Worm (Caenorhabditis elegans): ENCODE data around the gene T01G5.7.

T01G5.7 gene

ce11 chrV:15127955-15128354 is 16.2 kb downstream of the T01G5.7 start, which contains the start of gene srr-7:
srr-7 (plus strand) TSS chrV:15128255.
- TF ChIP-seq flt-1 (GFP tag; IDR thresholded peaks at IDR 0.05) (no peak), T22C8.4 (GFP tag; IDR thresholded peaks at IDR 0.05) (no peak), ztf-23 (GFP tag; IDR thresholded peaks at IDR 0.05) (no peak), cog-1 (tag; optimal IDR thresholded peaks at IDR 0.05) (no peak), ref-1 (GFP tag; conservative IDR thresholded peaks at IDR 0.05) (no peak), tab-1 (GFP tag; IDR thresholded peaks at IDR 0.05) (no peak), klf-2 (GFP tag; conservative IDR thresholded peaks at IDR 0.05) (no peak), ztf-29 (GFP tag; IDR thresholded peaks at IDR 0.05) (no peak), med-1 (GFP tag; optimal IDR thresholded peaks at IDR 0.05; ENCODE audit: insufficient read depth) (no peak)

DNA sequence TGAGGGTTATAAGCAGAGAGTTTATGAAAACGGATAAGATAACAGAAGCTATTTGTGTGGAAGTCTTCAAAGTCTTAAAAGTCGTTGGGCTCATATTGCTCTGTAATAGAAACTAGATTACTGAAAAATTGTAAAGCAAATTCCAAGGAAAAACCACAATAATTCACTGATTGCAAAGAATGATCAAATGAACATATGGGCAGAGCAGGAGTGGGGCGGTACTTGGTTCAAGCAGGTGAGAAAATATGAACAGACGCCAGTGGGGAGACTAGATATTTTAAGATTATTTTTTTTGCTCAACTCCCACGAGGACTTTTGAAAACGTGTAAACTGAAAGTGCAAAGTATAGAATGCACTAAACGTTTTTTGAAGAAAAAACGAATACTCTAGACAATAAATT is 20.7 kb downstream of the T01G5.7 start, which contains the start of gene str-171:
TSS of gene str-171 (minus strand) at position 101 of the 400 bp plus-strand sequence.
- no peak for TF ChIP-seq flt-1 (GFP tag; IDR thresholded peaks at IDR 0.05)
- no peak for TF ChIP-seq ztf-23 (GFP tag; IDR thresholded peaks at IDR 0.05)
- no peak for TF ChIP-seq klf-2 (GFP tag; conservative IDR thresholded peaks at IDR 0.05)
- no peak for TF ChIP-seq ztf-29 (GFP tag; IDR thresholded peaks at IDR 0.05)
- no peak for TF ChIP-seq tab-1 (GFP tag; IDR thresholded peaks at IDR 0.05)
- no peak for TF ChIP-seq ref-1 (GFP tag; conservative IDR thresholded peaks at IDR 0.05)
- no peak for TF ChIP-seq T22C8.4 (GFP tag; IDR thresholded peaks at IDR 0.05)
- TF ChIP-seq cog-1 (tag; optimal IDR thresholded peaks at IDR 0.05) = no peak
- no peak for TF ChIP-seq med-1 (GFP tag; optimal IDR thresholded peaks at IDR 0.05; ENCODE audit: insufficient read depth)

- TF ChIP-seq ztf-29 (GFP tag; IDR thresholded peaks at IDR 0.05) (no peak), flt-1 (GFP tag; IDR thresholded peaks at IDR 0.05) (no peak), cog-1 (tag; optimal IDR thresholded peaks at IDR 0.05) (no peak), ref-1 (GFP tag; conservative IDR thresholded peaks at IDR 0.05) (no peak), klf-2 (GFP tag; conservative IDR thresholded peaks at IDR 0.05) (no peak), med-1 (GFP tag; optimal IDR thresholded peaks at IDR 0.05; ENCODE audit: insufficient read depth) (no peak), tab-1 (GFP tag; IDR thresholded peaks at IDR 0.05) (no peak), ztf-23 (GFP tag; IDR thresholded peaks at IDR 0.05) (no peak), T22C8.4 (GFP tag; IDR thresholded peaks at IDR 0.05) (no peak)
Measured at ce11 chrV:15133812-15134211, 22.1 kb downstream of the T01G5.7 start.

DNA sequence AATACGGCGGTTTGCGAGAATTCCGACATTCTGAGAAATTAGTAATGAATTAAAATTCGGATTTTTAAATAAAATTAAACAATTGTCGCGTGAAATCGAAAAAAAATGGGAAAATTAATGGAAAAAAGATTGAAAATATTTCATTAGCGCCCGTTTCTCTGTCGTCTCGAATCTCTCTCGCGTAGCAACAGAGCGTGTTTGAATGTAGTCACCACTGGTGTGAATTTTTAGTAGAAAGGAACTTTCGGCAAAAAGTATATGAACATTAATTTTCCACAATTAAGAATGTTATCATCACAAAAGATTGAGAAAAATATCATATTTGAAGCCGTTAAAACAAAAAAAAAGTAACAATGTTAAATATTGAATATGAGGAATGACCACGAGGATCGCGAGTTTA is 25.0 kb downstream of the T01G5.7 start, which contains the start of gene aipl-1:
TSS of gene aipl-1 (minus strand) at position 30 of the 400 bp plus-strand sequence.
- TF ChIP-seq cog-1 (tag; optimal IDR thresholded peaks at IDR 0.05) = peak; percentile 1
- no peak for TF ChIP-seq ref-1 (GFP tag; conservative IDR thresholded peaks at IDR 0.05)
- no peak for TF ChIP-seq flt-1 (GFP tag; IDR thresholded peaks at IDR 0.05)
- TF ChIP-seq ztf-23 (GFP tag; IDR thresholded peaks at IDR 0.05) = 0 out of 2 replicates have a peak, but pooled peaks have one; percentile 37

DNA sequence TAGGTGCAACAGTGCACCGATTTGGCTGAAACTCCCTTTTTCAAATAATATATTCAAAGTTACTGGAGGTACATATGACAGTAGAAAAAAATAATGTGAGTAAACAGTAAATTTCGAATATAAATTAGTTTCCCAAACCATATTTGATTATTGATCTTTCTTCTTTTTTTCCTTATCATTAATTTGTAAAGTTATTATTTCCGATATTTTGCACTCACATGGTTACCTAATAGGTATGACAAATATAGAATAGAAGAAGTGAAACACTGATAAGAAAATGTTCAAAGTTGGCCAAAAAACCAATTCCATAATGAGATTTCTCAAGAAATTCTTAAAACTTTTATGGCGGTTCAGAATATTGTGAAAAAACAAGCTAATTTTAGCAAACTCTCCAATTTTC is 28.1 kb downstream of the T01G5.7 start:
- TF ChIP-seq ztf-29 (GFP tag; IDR thresholded peaks at IDR 0.05) (no peak), cog-1 (tag; optimal IDR thresholded peaks at IDR 0.05) (no peak), T22C8.4 (GFP tag; IDR thresholded peaks at IDR 0.05) (no peak), klf-2 (GFP tag; conservative IDR thresholded peaks at IDR 0.05) (no peak), ref-1 (GFP tag; conservative IDR thresholded peaks at IDR 0.05) (no peak), flt-1 (GFP tag; IDR thresholded peaks at IDR 0.05) (no peak), med-1 (GFP tag; optimal IDR thresholded peaks at IDR 0.05; ENCODE audit: insufficient read depth) (no peak), ztf-23 (GFP tag; IDR thresholded peaks at IDR 0.05) (no peak), tab-1 (GFP tag; IDR thresholded peaks at IDR 0.05) (no peak)

- TF ChIP-seq flt-1 (GFP tag; IDR thresholded peaks at IDR 0.05) (no peak), klf-2 (GFP tag; conservative IDR thresholded peaks at IDR 0.05) (no peak)
Measured at ce11 chrV:15140247-15140646, 28.5 kb downstream of the T01G5.7 start, which contains the start of gene K08F9.3. K08F9.3 (plus strand) TSS chrV:15140547.

DNA sequence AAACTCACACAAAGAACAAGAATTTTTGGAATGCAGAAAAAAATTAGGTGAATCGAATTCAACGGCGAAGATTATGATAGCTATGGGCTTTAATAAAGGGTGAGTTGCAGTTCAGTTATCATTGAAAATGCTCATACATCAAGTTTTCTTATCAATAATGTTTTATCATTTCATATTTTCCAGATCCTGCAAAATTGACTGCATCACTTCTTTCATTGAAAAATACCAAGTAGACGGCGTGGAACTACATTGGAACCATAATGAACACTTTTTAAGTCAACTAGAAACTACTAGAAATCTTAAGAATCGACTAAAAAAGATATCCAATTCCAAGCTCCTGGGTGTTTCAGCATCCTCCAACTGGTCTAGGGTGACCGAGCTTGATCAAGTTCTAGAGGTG is 31.5 kb downstream of the T01G5.7 start, which contains the start of gene K08F9.1:
TSS of gene K08F9.1 (minus strand) at position 101 of the 400 bp plus-strand sequence.
- TF ChIP-seq ref-1 (GFP tag; conservative IDR thresholded peaks at IDR 0.05) = no peak
- TF ChIP-seq T22C8.4 (GFP tag; IDR thresholded peaks at IDR 0.05) = no peak
- no peak for TF ChIP-seq ztf-23 (GFP tag; IDR thresholded peaks at IDR 0.05)
- no peak for TF ChIP-seq cog-1 (tag; optimal IDR thresholded peaks at IDR 0.05)
- no peak for TF ChIP-seq ztf-29 (GFP tag; IDR thresholded peaks at IDR 0.05)
- TF ChIP-seq flt-1 (GFP tag; IDR thresholded peaks at IDR 0.05) = no peak
- no peak for TF ChIP-seq tab-1 (GFP tag; IDR thresholded peaks at IDR 0.05)
- no peak for TF ChIP-seq med-1 (GFP tag; optimal IDR thresholded peaks at IDR 0.05; ENCODE audit: insufficient read depth)
- no peak for TF ChIP-seq klf-2 (GFP tag; conservative IDR thresholded peaks at IDR 0.05)

ce11 chrV:15143798-15144197 is 32.0 kb downstream of the T01G5.7 start, which contains the start of gene K08F9.4:
K08F9.4 (plus strand) TSS chrV:15144019.
- TF ChIP-seq ztf-29 (GFP tag; IDR thresholded peaks at IDR 0.05) = no peak
- TF ChIP-seq tab-1 (GFP tag; IDR thresholded peaks at IDR 0.05) = no peak
- TF ChIP-seq med-1 (GFP tag; optimal IDR thresholded peaks at IDR 0.05; ENCODE audit: insufficient read depth) = no peak
- TF ChIP-seq flt-1 (GFP tag; IDR thresholded peaks at IDR 0.05) = no peak
- TF ChIP-seq ref-1 (GFP tag; conservative IDR thresholded peaks at IDR 0.05) = no peak
- TF ChIP-seq klf-2 (GFP tag; conservative IDR thresholded peaks at IDR 0.05) = no peak
- no peak for TF ChIP-seq ztf-23 (GFP tag; IDR thresholded peaks at IDR 0.05)

ce11 chrV:15147776-15148175 is 36.0 kb downstream of the T01G5.7 start, which contains the start of gene T09F5.20:
T09F5.20 (minus strand) TSS chrV:15147876.
- TF ChIP-seq cog-1 (tag; optimal IDR thresholded peaks at IDR 0.05) (no peak), ztf-29 (GFP tag; IDR thresholded peaks at IDR 0.05) (no peak), ref-1 (GFP tag; conservative IDR thresholded peaks at IDR 0.05) (no peak)

DNA sequence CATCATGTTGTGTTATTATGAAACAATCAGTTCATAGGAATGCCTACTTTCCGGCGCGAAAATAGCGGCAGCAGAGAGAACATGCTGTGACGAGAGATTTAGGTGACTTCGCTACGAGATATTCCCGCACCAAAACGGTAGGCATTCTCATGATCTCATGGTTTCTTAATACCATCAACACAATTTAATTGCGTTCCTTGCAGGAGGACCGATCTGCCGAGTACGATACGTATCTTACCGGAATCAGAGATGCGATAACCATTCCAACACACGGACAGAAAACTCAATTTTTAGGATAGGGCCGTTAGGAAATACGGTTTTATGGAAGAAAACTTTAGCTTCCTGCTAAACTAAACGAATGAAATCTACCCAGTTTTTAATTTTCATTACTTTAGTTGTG is 37.0 kb downstream of the T01G5.7 start, which contains the start of gene T09F5.1:
TSS of gene T09F5.1 (plus strand) at position 301 of the 400 bp plus-strand sequence.
- no peak for TF ChIP-seq med-1 (GFP tag; optimal IDR thresholded peaks at IDR 0.05; ENCODE audit: insufficient read depth)
- no peak for TF ChIP-seq T22C8.4 (GFP tag; IDR thresholded peaks at IDR 0.05)
